Worm (Caenorhabditis elegans) whole organism, young adult: Measurements from ENCODE around the gene hlh-4.

Experiments used
- B0019.2 ChIP-seq: fragments of 200-800 bp; sonication (Bioruptor generic); conservative IDR thresholded peaks from 2 replicates; pipeline ENCODE4 v1.3.6; 2022; ENCODE audit warnings: missing genetic modification reagents, missing genetic modification characterization, missing compliant biosample characterization
- B0336.3 ChIP-seq: fragments of 200-800 bp; sonication (Bioruptor generic); IDR thresholded peaks from 2 replicates; pipeline ENCODE4 v1.3.6; 2022; ENCODE audit warnings: missing genetic modification characterization, missing compliant biosample characterization
- F23B12.7 ChIP-seq: sonication (generic microtip); optimal IDR thresholded peaks from 2 replicates; lab custom pipeline; 2017; ENCODE audit warnings: missing genetic modification characterization, mild to moderate bottlenecking, missing compliant biosample characterization, antibody characterized with exemption, moderate library complexity; ENCODE audit not compliant: insufficient read depth
- F33H1.4 ChIP-seq: fragments of 200-800 bp; sonication (Bioruptor generic); IDR thresholded peaks from 2 replicates; pipeline ENCODE4 v1.3.6; 2022; ENCODE audit warnings: missing genetic modification reagents, missing genetic modification characterization, missing compliant biosample characterization
- F37B4.10 ChIP-seq: fragments of 200-800 bp; sonication (Bioruptor generic); IDR thresholded peaks from 2 replicates; pipeline ENCODE4 v1.3.6; 2022; ENCODE audit warnings: missing genetic modification characterization, missing compliant biosample characterization
- F49E8.2 ChIP-seq: sonication (generic microtip); optimal IDR thresholded peaks from 3 replicates; lab custom pipeline; 2017; ENCODE audit warnings: missing genetic modification characterization, mild to moderate bottlenecking, missing compliant biosample characterization, antibody characterized with exemption, moderate library complexity; ENCODE audit not compliant: insufficient read depth
- F55B11.4 ChIP-seq: sonication (generic microtip); optimal IDR thresholded peaks from 2 replicates; lab custom pipeline; 2016; ENCODE audit warnings: missing compliant biosample characterization, missing genetic modification characterization, borderline replicate concordance; ENCODE audit not compliant: insufficient read depth
- K12H6.12 ChIP-seq: fragments of 200-800 bp; sonication (Bioruptor generic); optimal IDR thresholded peaks from 2 replicates; lab custom pipeline; 2018; ENCODE audit warnings: mild to moderate bottlenecking, missing genetic modification characterization, missing compliant biosample characterization
- Y53F4B.3 ChIP-seq: fragments of 200-800 bp; sonication (Bioruptor generic); IDR thresholded peaks from 2 replicates; pipeline ENCODE4 v1.3.6; 2022; ENCODE audit warnings: missing genetic modification reagents, missing genetic modification characterization, missing compliant biosample characterization
- ZK185.1 ChIP-seq: sonication (generic microtip); optimal IDR thresholded peaks from 2 replicates; lab custom pipeline; 2016; ENCODE audit warnings: mild to moderate bottlenecking, missing genetic modification characterization, missing compliant biosample characterization; ENCODE audit not compliant: poor library complexity, severe bottlenecking
- aptf-2 ChIP-seq: fragments of 200-800 bp; sonication (Bioruptor generic); conservative IDR thresholded peaks from 2 replicates; pipeline ENCODE4 v1.3.6; 2022; ENCODE audit warnings: missing genetic modification reagents, missing genetic modification characterization, missing compliant biosample characterization
- bed-1 ChIP-seq: fragments of 200-800 bp; sonication (Bioruptor generic); IDR thresholded peaks from 2 replicates; pipeline ENCODE4 v1.3.6; 2022; ENCODE audit warnings: missing genetic modification reagents, missing genetic modification characterization, missing compliant biosample characterization
- cebp-1 ChIP-seq, 2 experiments: fragments of 200-800 bp in 1 of 2; sonication (Bioruptor generic) in 1 of 2; sonication (generic microtip) in 1 of 2; IDR thresholded peaks in 1 of 2; optimal IDR thresholded peaks in 1 of 2; 2 replicates each; pipeline versions ENCODE4 v1.3.6 to Lab custom; 2017 to 2022; ENCODE audit warnings: missing compliant biosample characterization in 2 of 2, missing genetic modification characterization in 2 of 2, mild to moderate bottlenecking in 1 of 2, missing genetic modification reagents in 1 of 2, moderate library complexity in 1 of 2
- ceh-27 ChIP-seq: fragments of 200-800 bp; sonication (Bioruptor generic); optimal IDR thresholded peaks from 2 replicates; lab custom pipeline; 2018; ENCODE audit warnings: mild to moderate bottlenecking, missing genetic modification characterization, moderate library complexity, missing compliant biosample characterization
- ceh-91 ChIP-seq: fragments of 200-800 bp; sonication (Bioruptor generic); IDR thresholded peaks from 2 replicates; pipeline ENCODE4 v1.3.6; 2022; ENCODE audit warnings: missing genetic modification reagents, missing genetic modification characterization, missing compliant biosample characterization
- die-1 ChIP-seq: sonication (generic microtip); optimal IDR thresholded peaks from 2 replicates; lab custom pipeline; 2016; ENCODE audit warnings: missing genotype, mild to moderate bottlenecking, missing genetic modification characterization, missing compliant biosample characterization
- dox-1 ChIP-seq: fragments of 200-800 bp; sonication (Bioruptor generic); IDR thresholded peaks from 2 replicates; pipeline ENCODE4 v1.3.6; 2022; ENCODE audit warnings: missing genetic modification reagents, missing genetic modification characterization, missing compliant biosample characterization
- ets-4 ChIP-seq: fragments of 200-800 bp; sonication (Bioruptor generic); optimal IDR thresholded peaks from 2 replicates; lab custom pipeline; 2018; ENCODE audit warnings: mild to moderate bottlenecking, missing genetic modification characterization, missing compliant biosample characterization
- gei-17 ChIP-seq: fragments of 200-800 bp; sonication (Bioruptor generic); optimal IDR thresholded peaks from 2 replicates; lab custom pipeline; 2018; ENCODE audit warnings: mild to moderate bottlenecking, missing genetic modification characterization, missing compliant biosample characterization
- hlh-26 ChIP-seq: fragments of 200-800 bp; sonication (Bioruptor generic); conservative IDR thresholded peaks from 2 replicates; pipeline ENCODE4 v1.3.6; 2022; ENCODE audit warnings: missing genetic modification reagents, missing genetic modification characterization, missing compliant biosample characterization
- hmg-1.2 ChIP-seq: fragments of 200-800 bp; sonication (Bioruptor generic); IDR thresholded peaks from 2 replicates; pipeline ENCODE4 v1.3.6; 2022; ENCODE audit warnings: missing genetic modification reagents, missing genetic modification characterization, missing compliant biosample characterization
- hsf-1 ChIP-seq: fragments of 200-800 bp; sonication (Bioruptor generic); IDR thresholded peaks from 2 replicates; pipeline ENCODE4 v1.3.6; 2022; ENCODE audit warnings: missing genetic modification reagents, missing genetic modification characterization, missing compliant biosample characterization
- mcd-1 ChIP-seq: fragments of 200-800 bp; sonication (Bioruptor generic); IDR thresholded peaks from 2 replicates; pipeline ENCODE4 v1.3.6; 2022; ENCODE audit warnings: missing genetic modification reagents, missing genetic modification characterization, missing compliant biosample characterization
- mel-28 ChIP-seq: sonication (generic microtip); optimal IDR thresholded peaks from 2 replicates; lab custom pipeline; 2016; ENCODE audit warnings: borderline replicate concordance, mild to moderate bottlenecking, missing genetic modification characterization, missing compliant biosample characterization
- nhr-120 ChIP-seq: fragments of 200-800 bp; sonication (Bioruptor generic); IDR thresholded peaks from 2 replicates; pipeline ENCODE4 v1.3.6; 2022; ENCODE audit warnings: missing genetic modification characterization, missing compliant biosample characterization
- nhr-27 ChIP-seq: fragments of 200-800 bp; sonication (Bioruptor generic); optimal IDR thresholded peaks from 2 replicates; lab custom pipeline; 2018; ENCODE audit warnings: mild to moderate bottlenecking, missing genetic modification characterization, moderate library complexity, missing compliant biosample characterization
- nhr-80 ChIP-seq: sonication (generic microtip); optimal IDR thresholded peaks from 2 replicates; lab custom pipeline; 2016; ENCODE audit warnings: missing genetic modification characterization, missing compliant biosample characterization
- pbrm-1 ChIP-seq: fragments of 200-800 bp; sonication (Bioruptor generic); IDR thresholded peaks from 2 replicates; pipeline ENCODE4 v1.3.6; 2022; ENCODE audit warnings: missing genetic modification reagents, missing genetic modification characterization, missing compliant biosample characterization
- snpc-1.1 ChIP-seq: sonication (generic microtip); optimal IDR thresholded peaks from 2 replicates; lab custom pipeline; 2017; ENCODE audit warnings: missing genetic modification characterization, mild to moderate bottlenecking, missing compliant biosample characterization, antibody characterized with exemption, moderate library complexity, missing genotype, missing genetic modification reagents; ENCODE audit not compliant: insufficient read depth
- snpc-1.3 ChIP-seq: sonication (generic microtip); optimal IDR thresholded peaks from 2 replicates; lab custom pipeline; 2017; ENCODE audit warnings: missing genetic modification characterization, mild to moderate bottlenecking, missing compliant biosample characterization, antibody characterized with exemption, moderate library complexity, missing genotype, missing genetic modification reagents; ENCODE audit not compliant: insufficient read depth
- snpc-3.4 ChIP-seq: sonication (generic microtip); optimal IDR thresholded peaks from 2 replicates; lab custom pipeline; 2017; ENCODE audit warnings: missing genetic modification characterization, mild to moderate bottlenecking, missing compliant biosample characterization, antibody characterized with exemption, moderate library complexity, missing genotype, missing genetic modification reagents
- tlf-1 ChIP-seq: fragments of 200-800 bp; sonication (Bioruptor generic); optimal IDR thresholded peaks from 2 replicates; lab custom pipeline; 2018; ENCODE audit warnings: mild to moderate bottlenecking, missing genetic modification characterization, missing compliant biosample characterization
- zim-3 ChIP-seq: sonication (generic microtip); optimal IDR thresholded peaks from 2 replicates; lab custom pipeline; 2017; ENCODE audit warnings: mild to moderate bottlenecking, missing genetic modification characterization, moderate library complexity, missing compliant biosample characterization

hlh-4 gene

ce11 chrIII:9697323-9697722 is 41.5 kb downstream of the hlh-4 start (continued):
- peak; percentile 97 for TF ChIP-seq nhr-80 (tag; lab: Kevin White, UChicago)
- no peak for TF ChIP-seq nhr-27 (tag; lab: Kevin White, UChicago)
- peak; percentile 12 for TF ChIP-seq K12H6.12 (tag; lab: Kevin White, UChicago)
- no peak for TF ChIP-seq cebp-1 (GFP tag; IDR thresholded peaks at IDR 0.05; lab: Robert Waterston, UW)
- peak; percentile 58 for TF ChIP-seq cebp-1 (tag; optimal IDR thresholded peaks at IDR 0.05; lab: Kevin White, UChicago)
- TF ChIP-seq B0019.2 (GFP tag; lab: Robert Waterston, UW): no peak
- no peak for TF ChIP-seq F55B11.4 (tag; lab: Kevin White, UChicago)
- TF ChIP-seq ZK185.1 (tag; lab: Kevin White, UChicago): no peak
- TF ChIP-seq hmg-1.2 (GFP tag; lab: Robert Waterston, UW): peak; percentile 56; the same call in 1 of the 2 replicates
- 0 out of 2 replicates have a peak, but pooled peaks have one; percentile 38 for TF ChIP-seq mcd-1 (GFP tag; lab: Robert Waterston, UW)
- TF ChIP-seq dox-1 (GFP tag; lab: Robert Waterston, UW): peak; percentile 78
- peak; percentile 42; the same call in 1 of the 2 replicates for TF ChIP-seq B0336.3 (GFP tag; lab: Robert Waterston, UW)
- TF ChIP-seq pbrm-1: no peak
- peak; percentile 5 for TF ChIP-seq ceh-27 (GFP tag; lab: Kevin White, UChicago)

- TF ChIP-seq mel-28 (tag; lab: Kevin White, UChicago) (no peak), zim-3 (tag; lab: Kevin White, UChicago) (no peak), nhr-120 (GFP tag; lab: Robert Waterston, UW) (no peak), tlf-1 (GFP tag; lab: Kevin White, UChicago) (no peak), nhr-80 (tag; lab: Kevin White, UChicago) (no peak), snpc-1.1 (tag; lab: Kevin White, UChicago) (no peak), gei-17 (GFP tag; lab: Kevin White, UChicago) (no peak), dox-1 (GFP tag; lab: Robert Waterston, UW) (no peak), bed-1 (no peak), F49E8.2 (tag; lab: Kevin White, UChicago) (no peak), ets-4 (GFP tag; lab: Kevin White, UChicago) (no peak), F23B12.7 (tag; lab: Kevin White, UChicago) (no peak), hlh-26 (no peak), F33H1.4 (GFP tag; lab: Robert Waterston, UW) (no peak), Y53F4B.3 (GFP tag; lab: Robert Waterston, UW) (no peak), die-1 (tag; lab: Kevin White, UChicago) (no peak), snpc-3.4 (tag; lab: Kevin White, UChicago) (no peak), hsf-1 (no peak), F37B4.10 (no peak), snpc-1.3 (tag; lab: Kevin White, UChicago) (no peak)
Measured at ce11 chrIII:9696417-9696816, 42.4 kb downstream of the hlh-4 start, which contains the start of gene bud-31. bud-31 (minus strand) TSS chrIII:9696517.

- peak; percentile 25 for TF ChIP-seq snpc-1.1 (tag; lab: Kevin White, UChicago)
- no peak for TF ChIP-seq aptf-2 (GFP tag; lab: Robert Waterston, UW)
- no peak for TF ChIP-seq mel-28 (tag; lab: Kevin White, UChicago)
- peak; percentile 7 for TF ChIP-seq snpc-3.4 (tag; lab: Kevin White, UChicago)
- TF ChIP-seq snpc-1.3 (tag; lab: Kevin White, UChicago): peak; percentile 33
- TF ChIP-seq ceh-91 (GFP tag; lab: Robert Waterston, UW): no peak
Measured at ce11 chrIII:9695379-9695778, 43.5 kb downstream of the hlh-4 start.
